Fruit fly (Drosophila melanogaster): ENCODE measurements around the gene vig.

vig gene

dm6 chr2L:15061368-15061767 lies 8.7 kb downstream of the vig start, which contains the start of the genes solo and vas (continued):
- TF ChIP-seq CG1602 (GFP tag; optimal IDR thresholded peaks at IDR 0.05): peak; percentile 17
- peak; percentile 18 for TF ChIP-seq pum (GFP tag; optimal IDR thresholded peaks at IDR 0.05)
- TF ChIP-seq al (GFP tag; IDR thresholded peaks at IDR 0.05): no peak
- TF ChIP-seq Lhr (GFP tag; optimal IDR thresholded peaks at IDR 0.05): peak; percentile 59
- TF ChIP-seq Sin3A (optimal IDR thresholded peaks at IDR 0.05): no peak
- TF ChIP-seq CG9609 (GFP tag; optimal IDR thresholded peaks at IDR 0.05): no peak
- TF ChIP-seq ranshi (GFP tag; IDR thresholded peaks at IDR 0.05): 0 out of 2 replicates have a peak, but pooled peaks have one; percentile 25
- TF ChIP-seq prd (optimal IDR thresholded peaks at IDR 0.05): no peak
- peak; percentile 47; the same call in 2 of the 3 replicates for TF ChIP-seq prd (GFP tag; IDR thresholded peaks at IDR 0.05)
- peak; percentile 66 for TF ChIP-seq vvl (GFP tag; IDR thresholded peaks at IDR 0.05)
- TF ChIP-seq CG34376 (GFP tag; optimal IDR thresholded peaks at IDR 0.05): no peak
- no peak for TF ChIP-seq Adf1 (GFP tag; IDR thresholded peaks at IDR 0.05)
- no peak for TF ChIP-seq CG7372 (GFP tag; IDR thresholded peaks at IDR 0.05)
- TF ChIP-seq CkIIα-i1 (GFP tag; IDR thresholded peaks at IDR 0.05): no peak
- no peak for TF ChIP-seq toy (GFP tag; IDR thresholded peaks at IDR 0.05)
- no peak for TF ChIP-seq mld (GFP tag; IDR thresholded peaks at IDR 0.05; ENCODE audit: partially characterized antibody)
- TF ChIP-seq CG10267 (tag; optimal IDR thresholded peaks at IDR 0.05): peak; percentile 47
- TF ChIP-seq CG7928 (GFP tag; optimal IDR thresholded peaks at IDR 0.05): no peak
- peak; percentile 50 for TF ChIP-seq H2.0 (GFP tag; IDR thresholded peaks at IDR 0.05)
- no peak; the same call in 1 of the 2 replicates for TF ChIP-seq wdn (GFP tag; IDR thresholded peaks at IDR 0.05)
- no peak; the same call in 2 of the 3 replicates for TF ChIP-seq ci (GFP tag; IDR thresholded peaks at IDR 0.05)
- TF ChIP-seq ssp (GFP tag; IDR thresholded peaks at IDR 0.05): peak; percentile 97
- no peak for TF ChIP-seq gce (GFP tag; IDR thresholded peaks at IDR 0.05)
- no peak for TF ChIP-seq Gsc (GFP tag; IDR thresholded peaks at IDR 0.05)
- TF ChIP-seq fd3F (GFP tag; optimal IDR thresholded peaks at IDR 0.05): peak; percentile 40
- TF ChIP-seq peb (GFP tag; IDR thresholded peaks at IDR 0.05): no peak
- TF ChIP-seq crc (GFP tag; optimal IDR thresholded peaks at IDR 0.05): no peak
- no peak; the same call in 1 of the 2 replicates for TF ChIP-seq seq (GFP tag; IDR thresholded peaks at IDR 0.05)
- peak; percentile 39; the same call in 1 of the 2 replicates for TF ChIP-seq unc-4 (GFP tag; IDR thresholded peaks at IDR 0.05; ENCODE audit: partially characterized antibody)
- TF ChIP-seq CG7357 (GFP tag; IDR thresholded peaks at IDR 0.05): peak; percentile 93
- TF ChIP-seq CG16863 (GFP tag; optimal IDR thresholded peaks at IDR 0.05): no peak
- TF ChIP-seq CG12219 (GFP tag; optimal IDR thresholded peaks at IDR 0.05): no peak
- TF ChIP-seq wor (GFP tag; IDR thresholded peaks at IDR 0.05): no peak
- TF ChIP-seq sima (GFP tag; optimal IDR thresholded peaks at IDR 0.05): no peak
- peak in 1 of 3 experiments; percentile 87 for TF ChIP-seq Stat92E (GFP tag; optimal IDR thresholded peaks at IDR 0.05)
- TF ChIP-seq cato (GFP tag; optimal IDR thresholded peaks at IDR 0.05; ENCODE audit: borderline replicate concordance): no peak
- TF ChIP-seq CG10543 (GFP tag; optimal IDR thresholded peaks at IDR 0.05): peak; percentile 32
- TF ChIP-seq hb (GFP tag; IDR thresholded peaks at IDR 0.05; ENCODE audit: partially characterized antibody): no peak
- TF ChIP-seq Dip2 (GFP tag; IDR thresholded peaks at IDR 0.05): no peak
- TF ChIP-seq chinmo (GFP tag; IDR thresholded peaks at IDR 0.05; ENCODE audit: partially characterized antibody): 0 out of 4 replicates have a peak, but pooled peaks have one; percentile 9
- TF ChIP-seq Scr (GFP tag; IDR thresholded peaks at IDR 0.05; ENCODE audit: partially characterized antibody): peak; percentile 24; the same call in 1 of the 2 replicates
- TF ChIP-seq CG31365 (tag; optimal IDR thresholded peaks at IDR 0.05): no peak
- TF ChIP-seq CG14667 (GFP tag; IDR thresholded peaks at IDR 0.05): no peak
- TF ChIP-seq lola (GFP tag; optimal IDR thresholded peaks at IDR 0.05): peak in 2 of 3 experiments; percentile 58 to 90
- no peak for TF ChIP-seq CG15073 (GFP tag; optimal IDR thresholded peaks at IDR 0.05)
- TF ChIP-seq eve (GFP tag; optimal IDR thresholded peaks at IDR 0.05): no peak
- TF ChIP-seq gro (GFP tag; optimal IDR thresholded peaks at IDR 0.05): no peak
- TF ChIP-seq sens-2 (GFP tag; IDR thresholded peaks at IDR 0.05): no peak
- no peak for TF ChIP-seq luna (GFP tag; optimal IDR thresholded peaks at IDR 0.05)
- TF ChIP-seq Ptx1 (GFP tag; IDR thresholded peaks at IDR 0.05): peak; percentile 57
- no peak for TF ChIP-seq tll (GFP tag; optimal IDR thresholded peaks at IDR 0.05)
- no peak for TF ChIP-seq Ada2b (GFP tag; IDR thresholded peaks at IDR 0.05)

Measured in whole organism, embryonic.